Worm (Caenorhabditis elegans) whole organism, L1 larva: ENCODE measurements around the gene F52G3.5.

ENCODE experiments used
- C04F5.9 ChIP-seq: sonication (generic microtip); optimal IDR thresholded peaks from 2 replicates; lab custom pipeline; 2016; ENCODE audit warnings: missing genetic modification characterization, missing compliant biosample characterization
- F16B12.6 ChIP-seq: fragments of 150-350 bp; optimal IDR thresholded peaks from 2 replicates; lab custom pipeline; 2014; ENCODE audit warnings: missing biosample characterization, missing genetic modification characterization
- aha-1 ChIP-seq: fragments of 150-350 bp; optimal IDR thresholded peaks from 2 replicates; lab custom pipeline; 2014; ENCODE audit warnings: missing biosample characterization, missing genetic modification characterization
- ceh-63 ChIP-seq: fragments of 200-800 bp; sonication (Bioruptor generic); optimal IDR thresholded peaks from 2 replicates; lab custom pipeline; 2018; ENCODE audit warnings: mild to moderate bottlenecking, missing genetic modification characterization, missing compliant biosample characterization
- ceh-8 ChIP-seq: fragments of 200-800 bp; sonication (Bioruptor generic); optimal IDR thresholded peaks from 2 replicates; lab custom pipeline; 2018; ENCODE audit warnings: mild to moderate bottlenecking, missing genetic modification characterization, moderate library complexity, missing compliant biosample characterization
- ceh-90 ChIP-seq: sonication (generic microtip); optimal IDR thresholded peaks from 2 replicates; lab custom pipeline; 2016; ENCODE audit warnings: missing genetic modification characterization, missing compliant biosample characterization
- ces-1 ChIP-seq: fragments of 150-350 bp; optimal IDR thresholded peaks from 2 replicates; lab custom pipeline; 2014; ENCODE audit warnings: missing biosample characterization, missing genetic modification reagents, missing genetic modification characterization
- dpl-1 ChIP-seq, 3 experiments: fragments of 150-350 bp in 2 of 3; sonication (generic microtip) in 1 of 3; optimal IDR thresholded peaks; 2 replicates each; lab custom pipeline; 2014 to 2017; ENCODE audit warnings: missing biosample characterization in 3 of 3, missing genetic modification characterization in 3 of 3, missing genetic modification reagents in 3 of 3
- dsc-1 ChIP-seq: sonication (generic microtip); optimal IDR thresholded peaks from 2 replicates; lab custom pipeline; 2016; ENCODE audit warnings: mild to moderate bottlenecking, missing genetic modification characterization, missing compliant biosample characterization
- efl-1 ChIP-seq, 4 experiments: fragments of 150-350 bp; optimal IDR thresholded peaks in 3 of 4; peaks in 1 of 4; 1 replicate in 1 of 4; 2 replicates in 3 of 4; lab custom pipeline; 2014; ENCODE audit warnings: missing biosample characterization in 2 of 4, missing genetic modification characterization in 2 of 4, missing genetic modification reagents in 2 of 4
- fkh-10 ChIP-seq: sonication (generic microtip); optimal IDR thresholded peaks from 2 replicates; lab custom pipeline; 2017; ENCODE audit warnings: missing biosample characterization, missing genetic modification reagents, missing genetic modification characterization
- hlh-17 ChIP-seq: fragments of 200-800 bp; sonication (Bioruptor generic); optimal IDR thresholded peaks from 2 replicates; lab custom pipeline; 2018; ENCODE audit warnings: missing genetic modification characterization, mild to moderate bottlenecking, missing compliant biosample characterization, moderate library complexity, borderline replicate concordance
- hpl-2 ChIP-seq: fragments of 150-350 bp; optimal IDR thresholded peaks from 2 replicates; lab custom pipeline; 2014; ENCODE audit warnings: missing biosample characterization, missing genetic modification reagents, missing genetic modification characterization
- isw-1 ChIP-seq: fragments of 200-800 bp; sonication (Bioruptor generic); IDR thresholded peaks from 2 replicates; pipeline ENCODE4 v1.3.6; 2022; ENCODE audit warnings: missing genetic modification characterization, missing compliant biosample characterization
- jun-1 ChIP-seq: fragments of 150-350 bp; optimal IDR thresholded peaks from 2 replicates; lab custom pipeline; 2014; ENCODE audit warnings: missing biosample characterization, missing genetic modification reagents, missing genetic modification characterization
- lin-13 ChIP-seq: fragments of 150-350 bp; optimal IDR thresholded peaks from 2 replicates; lab custom pipeline; 2014; ENCODE audit warnings: missing biosample characterization, missing genetic modification reagents, missing genetic modification characterization
- lin-35 ChIP-seq, 2 experiments: fragments of 150-350 bp; optimal IDR thresholded peaks; 2 replicates each; lab custom pipeline; 2014; ENCODE audit warnings: missing biosample characterization in 2 of 2, missing genetic modification characterization in 2 of 2, missing genetic modification reagents in 2 of 2
- lin-39 ChIP-seq: fragments of 150-350 bp; optimal IDR thresholded peaks from 2 replicates; lab custom pipeline; 2014; ENCODE audit warnings: missing biosample characterization, missing genetic modification reagents, missing genetic modification characterization
- lir-3 ChIP-seq: sonication (generic microtip); optimal IDR thresholded peaks from 2 replicates; lab custom pipeline; 2016; ENCODE audit warnings: mild to moderate bottlenecking, missing genetic modification characterization, moderate library complexity, missing compliant biosample characterization; ENCODE audit not compliant: poor library complexity
- lsy-2 ChIP-seq, 2 experiments: fragments of 150-350 bp; optimal IDR thresholded peaks; 2 replicates each; lab custom pipeline; 2014; ENCODE audit warnings: missing biosample characterization in 2 of 2, missing genetic modification characterization in 2 of 2
- mab-9 ChIP-seq: fragments of 200-800 bp; sonication (Bioruptor generic); IDR thresholded peaks from 2 replicates; pipeline ENCODE4 v1.3.6; 2022; ENCODE audit warnings: missing genetic modification reagents, missing genetic modification characterization, missing compliant biosample characterization
- mdl-1 ChIP-seq, 2 experiments: fragments of 150-350 bp; optimal IDR thresholded peaks; 2 replicates each; lab custom pipeline; 2014 to 2017; ENCODE audit warnings: missing biosample characterization in 2 of 2, missing genetic modification characterization in 2 of 2, inconsistent platforms in 1 of 2
- mep-1 ChIP-seq: fragments of 150-350 bp; optimal IDR thresholded peaks from 2 replicates; lab custom pipeline; 2014; ENCODE audit warnings: missing biosample characterization, missing genetic modification characterization
- nhr-12 ChIP-seq: sonication (generic microtip); optimal IDR thresholded peaks from 2 replicates; lab custom pipeline; 2017; ENCODE audit warnings: missing biosample characterization, missing genetic modification characterization
- nhr-19 ChIP-seq: fragments of 200-800 bp; sonication (Bioruptor generic); conservative IDR thresholded peaks from 2 replicates; pipeline ENCODE4 v1.3.6; 2022; ENCODE audit warnings: missing genetic modification characterization, missing compliant biosample characterization
- nhr-20 ChIP-seq: sonication (generic microtip); optimal IDR thresholded peaks from 2 replicates; lab custom pipeline; 2016; ENCODE audit warnings: mild to moderate bottlenecking, missing genetic modification characterization, missing compliant biosample characterization
- nhr-28 ChIP-seq: fragments of 150-350 bp; optimal IDR thresholded peaks from 2 replicates; lab custom pipeline; 2014; ENCODE audit warnings: missing biosample characterization, missing genetic modification characterization
- nhr-47 ChIP-seq: sonication (generic microtip); optimal IDR thresholded peaks from 2 replicates; lab custom pipeline; 2016; ENCODE audit warnings: mild to moderate bottlenecking, missing genetic modification characterization, moderate library complexity, missing compliant biosample characterization
- nhr-71 ChIP-seq: sonication (generic microtip); optimal IDR thresholded peaks from 2 replicates; lab custom pipeline; 2016; ENCODE audit warnings: mild to moderate bottlenecking, missing genetic modification characterization, moderate library complexity, missing compliant biosample characterization
- nhr-76 ChIP-seq: sonication (generic microtip); optimal IDR thresholded peaks from 2 replicates; lab custom pipeline; 2017; ENCODE audit warnings: missing biosample characterization, missing genetic modification characterization
- nhr-90 ChIP-seq: sonication (generic microtip); optimal IDR thresholded peaks from 2 replicates; lab custom pipeline; 2016; ENCODE audit warnings: mild to moderate bottlenecking, missing genetic modification characterization, missing compliant biosample characterization; ENCODE audit not compliant: poor library complexity
- pag-3 ChIP-seq: sonication (generic microtip); optimal IDR thresholded peaks from 2 replicates; lab custom pipeline; 2017; ENCODE audit warnings: missing genetic modification characterization, mild to moderate bottlenecking, missing compliant biosample characterization, antibody characterized with exemption, borderline replicate concordance; ENCODE audit not compliant: insufficient read depth
- pqm-1 ChIP-seq: sonication (generic microtip); optimal IDR thresholded peaks from 3 replicates; lab custom pipeline; 2017; ENCODE audit warnings: missing biosample characterization, missing genetic modification characterization
- rnt-1 ChIP-seq: sonication (generic microtip); optimal IDR thresholded peaks from 2 replicates; lab custom pipeline; 2016; ENCODE audit warnings: mild to moderate bottlenecking, missing genetic modification characterization, moderate library complexity, missing compliant biosample characterization
- skn-1 ChIP-seq: fragments of 150-350 bp; optimal IDR thresholded peaks from 2 replicates; lab custom pipeline; 2014; ENCODE audit warnings: missing biosample characterization, missing genetic modification characterization
- sox-4 ChIP-seq: sonication (generic microtip); optimal IDR thresholded peaks from 2 replicates; lab custom pipeline; 2016; ENCODE audit warnings: missing genetic modification characterization, missing compliant biosample characterization
- sptf-1 ChIP-seq: fragments of 150-350 bp; optimal IDR thresholded peaks from 2 replicates; lab custom pipeline; 2014; ENCODE audit warnings: missing biosample characterization, missing genetic modification characterization
- sup-37 ChIP-seq: fragments of 200-800 bp; sonication (Bioruptor generic); optimal IDR thresholded peaks from 2 replicates; lab custom pipeline; 2018; ENCODE audit warnings: mild to moderate bottlenecking, missing genetic modification characterization, missing compliant biosample characterization
- swsn-7 ChIP-seq: sonication (generic microtip); optimal IDR thresholded peaks from 2 replicates; lab custom pipeline; 2016; ENCODE audit warnings: missing genetic modification characterization, missing compliant biosample characterization
- tbx-2 ChIP-seq: sonication (generic microtip); optimal IDR thresholded peaks from 2 replicates; lab custom pipeline; 2016; ENCODE audit warnings: missing genetic modification characterization, missing compliant biosample characterization
- unc-130 ChIP-seq: fragments of 150-350 bp; optimal IDR thresholded peaks from 2 replicates; lab custom pipeline; 2017; ENCODE audit warnings: missing biosample characterization, missing genetic modification characterization, inconsistent platforms
- unc-30 ChIP-seq: sonication (generic microtip); optimal IDR thresholded peaks from 2 replicates; lab custom pipeline; 2017; ENCODE audit warnings: missing biosample characterization, missing genetic modification characterization
- unc-86 ChIP-seq: sonication (generic microtip); optimal IDR thresholded peaks from 2 replicates; lab custom pipeline; 2016; ENCODE audit warnings: missing genetic modification characterization, missing compliant biosample characterization
- unc-98 ChIP-seq: fragments of 200-800 bp; sonication (Bioruptor generic); IDR thresholded peaks from 2 replicates; pipeline ENCODE4 v1.3.6; 2022; ENCODE audit warnings: missing genetic modification characterization, missing compliant biosample characterization
- vab-15 ChIP-seq: sonication (generic microtip); optimal IDR thresholded peaks from 2 replicates; lab custom pipeline; 2017; ENCODE audit warnings: missing genotype, mild to moderate bottlenecking, missing genetic modification characterization, missing compliant biosample characterization
- xbp-1 ChIP-seq: sonication (generic microtip); optimal IDR thresholded peaks from 2 replicates; lab custom pipeline; 2016; ENCODE audit warnings: missing genetic modification characterization, missing compliant biosample characterization
- zip-4 ChIP-seq: fragments of 200-800 bp; sonication (Bioruptor generic); optimal IDR thresholded peaks from 2 replicates; lab custom pipeline; 2018; ENCODE audit warnings: mild to moderate bottlenecking, missing genetic modification characterization, moderate library complexity, missing compliant biosample characterization
- ztf-11 ChIP-seq, 2 experiments: sonication (generic microtip); optimal IDR thresholded peaks; 2 replicates each; lab custom pipeline; 2016 to 2017; ENCODE audit warnings: missing genetic modification characterization in 2 of 2, missing biosample characterization in 1 of 2, missing compliant biosample characterization in 1 of 2
- ztf-4 ChIP-seq: fragments of 150-350 bp; optimal IDR thresholded peaks from 2 replicates; lab custom pipeline; 2014; ENCODE audit warnings: missing biosample characterization, missing genetic modification characterization

Gene F52G3.5

ce11 chrX:16929560-16930332 lies 46.2 kb downstream of the F52G3.5 start (continued):
- peak; percentile 90 to 97 for TF ChIP-seq lsy-2 (tag; optimal IDR thresholded peaks at IDR 0.05; lab: Kevin White, UChicago)
- peak; percentile 91 for TF ChIP-seq mep-1
- peak; percentile 72; the same call in 1 of the 2 replicates for TF ChIP-seq unc-98 (GFP tag; lab: Robert Waterston, UW)
- no peak for TF ChIP-seq ceh-90 (tag; lab: Kevin White, UChicago)
- TF ChIP-seq isw-1 (GFP tag; lab: Robert Waterston, UW): peak; percentile 91
- peak; percentile 79 for TF ChIP-seq lin-39 (tag; lab: Kevin White, UChicago)
- TF ChIP-seq nhr-90 (tag; lab: Kevin White, UChicago): peak; percentile 97
- peak; percentile 99 for TF ChIP-seq jun-1 (tag; lab: Kevin White, UChicago)
- peak; percentile 98 for TF ChIP-seq swsn-7 (tag; lab: Kevin White, UChicago)
- TF ChIP-seq mdl-1 (tag; optimal IDR thresholded peaks at IDR 0.05; lab: Kevin White, UChicago): peak; percentile 82 to 99
- TF ChIP-seq nhr-71 (tag; lab: Kevin White, UChicago): peak; percentile 100
- TF ChIP-seq lin-13: peak; percentile 99
- peak; percentile 50 for TF ChIP-seq pqm-1 (tag; lab: Kevin White, UChicago)
- TF ChIP-seq nhr-76: peak; percentile 89
- no peak for TF ChIP-seq F16B12.6 (tag; lab: Kevin White, UChicago)
- peak; percentile 97 for TF ChIP-seq fkh-10 (GFP tag; lab: Kevin White, UChicago)
- TF ChIP-seq sptf-1 (tag; lab: Kevin White, UChicago): no peak
- TF ChIP-seq unc-86 (tag; lab: Kevin White, UChicago): peak; percentile 98
- TF ChIP-seq rnt-1 (tag; lab: Kevin White, UChicago): peak; percentile 84
- TF ChIP-seq lir-3 (tag; lab: Kevin White, UChicago): peak; percentile 86
- no peak for TF ChIP-seq ceh-63 (GFP tag; lab: Kevin White, UChicago)
- peak; percentile 97 for TF ChIP-seq zip-4 (GFP tag; lab: Kevin White, UChicago)
- peak; percentile 99 for TF ChIP-seq nhr-47 (tag; lab: Kevin White, UChicago)
- peak; percentile 15 for TF ChIP-seq unc-30 (tag; lab: Kevin White, UChicago)
- peak; percentile 95 for TF ChIP-seq xbp-1 (tag; lab: Kevin White, UChicago)
- TF ChIP-seq ztf-11 (tag; optimal IDR thresholded peaks at IDR 0.05; lab: Kevin White, UChicago): peak in 1 of 2 experiments; percentile 88
- peak; percentile 74 for TF ChIP-seq aha-1
- TF ChIP-seq sox-4 (tag; lab: Kevin White, UChicago): peak; percentile 90
- peak; percentile 70 for TF ChIP-seq nhr-12
- no peak for TF ChIP-seq hlh-17
- peak; percentile 84 for TF ChIP-seq hpl-2 (GFP tag; lab: Kevin White, UChicago)
- TF ChIP-seq dsc-1 (tag; lab: Kevin White, UChicago): peak; percentile 98
- peak; percentile 96 for TF ChIP-seq nhr-19 (GFP tag; lab: Robert Waterston, UW)
- TF ChIP-seq ceh-8 (GFP tag; lab: Kevin White, UChicago): peak; percentile 92
- no peak for TF ChIP-seq ces-1 (GFP tag; lab: Kevin White, UChicago)
- peak; percentile 99 for TF ChIP-seq tbx-2 (tag; lab: Kevin White, UChicago)
- peak; percentile 88 for TF ChIP-seq sup-37
- TF ChIP-seq nhr-20: peak; percentile 99

- TF ChIP-seq lin-13 (peak; percentile 35), ztf-4 (tag; lab: Kevin White, UChicago) (no peak), efl-1 (optimal IDR thresholded peaks at IDR 0.05; lab: Kevin White, UChicago) (no peak), efl-1 (GFP tag; optimal IDR thresholded peaks at IDR 0.05 in 1 of 2; lab: Kevin White, UChicago) (no peak), dpl-1 (GFP tag; optimal IDR thresholded peaks at IDR 0.05; lab: Kevin White, UChicago) (no peak), F16B12.6 (tag; lab: Kevin White, UChicago) (no peak), nhr-90 (tag; lab: Kevin White, UChicago) (peak; percentile 40), lin-35 (GFP tag; optimal IDR thresholded peaks at IDR 0.05; lab: Kevin White, UChicago) (peak; percentile 23 to 34), skn-1 (tag; lab: Kevin White, UChicago) (peak; percentile 16), ceh-90 (tag; lab: Kevin White, UChicago) (no peak), nhr-28 (tag; lab: Kevin White, UChicago) (no peak), vab-15 (no peak), unc-130 (no peak), mep-1 (peak; percentile 60), pag-3 (tag; lab: Kevin White, UChicago) (no peak), mab-9 (no peak), unc-98 (GFP tag; lab: Robert Waterston, UW) (no peak), C04F5.9 (no peak), nhr-12 (no peak)
Measured at ce11 chrX:16928087-16928486, 47.9 kb downstream of the F52G3.5 start.
